Fruit fly (Drosophila melanogaster): ENCODE results near the gene MnM.
A peak's percentile ranks its signal among the peaks of the same experiment; 100 is the strongest.

MnM gene

dm6 chr3L:3149060-3149872 lies 29.1 kb downstream of the MnM start (continued):
- TF ChIP-seq Hr78 (GFP tag; optimal IDR thresholded peaks at IDR 0.05) (no peak), NFAT (GFP tag; IDR thresholded peaks at IDR 0.05) (no peak), Hand (GFP tag; optimal IDR thresholded peaks at IDR 0.05) (no peak), gcm (GFP tag; optimal IDR thresholded peaks at IDR 0.05) (no peak), ash1 (GFP tag; optimal IDR thresholded peaks at IDR 0.05) (no peak), sob (GFP tag; IDR thresholded peaks at IDR 0.05) (peak; percentile 44; the same call in 1 of the 2 replicates), Six4 (GFP tag; optimal IDR thresholded peaks at IDR 0.05) (no peak), CG17328 (GFP tag; IDR thresholded peaks at IDR 0.05) (no peak), hbn (GFP tag; IDR thresholded peaks at IDR 0.05; ENCODE audit: partially characterized antibody) (no peak), CG5245 (GFP tag; optimal IDR thresholded peaks at IDR 0.05) (no peak), ssp (GFP tag; IDR thresholded peaks at IDR 0.05) (no peak), az2 (GFP tag; optimal IDR thresholded peaks at IDR 0.05) (no peak), CG16863 (GFP tag; optimal IDR thresholded peaks at IDR 0.05) (no peak), crol (GFP tag; IDR thresholded peaks at IDR 0.05) (peak; percentile 92), D (optimal IDR thresholded peaks at IDR 0.05) (no peak), D (GFP tag; optimal IDR thresholded peaks at IDR 0.05) (no peak), CG15269 (tag; optimal IDR thresholded peaks at IDR 0.05) (no peak), Ets97D (GFP tag; optimal IDR thresholded peaks at IDR 0.05) (no peak), h (optimal IDR thresholded peaks at IDR 0.05) (no peak), pb (GFP tag; optimal IDR thresholded peaks at IDR 0.05) (no peak), Hmr (GFP tag; optimal IDR thresholded peaks at IDR 0.05) (no peak), CG17385 (GFP tag; optimal IDR thresholded peaks at IDR 0.05) (peak; percentile 82), fd96Cb (tag; optimal IDR thresholded peaks at IDR 0.05) (no peak), CG34376 (GFP tag; optimal IDR thresholded peaks at IDR 0.05) (peak; percentile 96), sqz (GFP tag; optimal IDR thresholded peaks at IDR 0.05) (no peak), CG12299 (tag; optimal IDR thresholded peaks at IDR 0.05) (peak; percentile 12), chm (GFP tag; IDR thresholded peaks at IDR 0.05) (no peak), bsh (GFP tag; optimal IDR thresholded peaks at IDR 0.05) (no peak), repo (GFP tag; optimal IDR thresholded peaks at IDR 0.05) (no peak), Usf (GFP tag; optimal IDR thresholded peaks at IDR 0.05) (no peak), CG11456 (GFP tag; IDR thresholded peaks at IDR 0.05) (no peak), eyg (GFP tag; optimal IDR thresholded peaks at IDR 0.05) (peak; percentile 1), Neu2 (GFP tag; optimal IDR thresholded peaks at IDR 0.05; ENCODE audit: borderline replicate concordance) (no peak), ato (GFP tag; IDR thresholded peaks at IDR 0.05; ENCODE audit: partially characterized antibody) (no peak), C15 (GFP tag; IDR thresholded peaks at IDR 0.05) (no peak), dmrt11E (tag; optimal IDR thresholded peaks at IDR 0.05) (no peak), CG7745 (tag; optimal IDR thresholded peaks at IDR 0.05) (no peak), fu2 (GFP tag; optimal IDR thresholded peaks at IDR 0.05) (no peak), CG4854 (GFP tag; optimal IDR thresholded peaks at IDR 0.05) (no peak), sima (GFP tag; optimal IDR thresholded peaks at IDR 0.05) (no peak), CG16815 (GFP tag; optimal IDR thresholded peaks at IDR 0.05) (no peak), corto (GFP tag; optimal IDR thresholded peaks at IDR 0.05) (no peak), CG2889 (GFP tag; IDR thresholded peaks at IDR 0.05) (no peak), sug (tag; optimal IDR thresholded peaks at IDR 0.05) (peak; percentile 99), chn (GFP tag; optimal IDR thresholded peaks at IDR 0.05) (no peak), CG4730 (GFP tag; IDR thresholded peaks at IDR 0.05) (no peak), Eip74EF (GFP tag; optimal IDR thresholded peaks at IDR 0.05) (no peak), MESR4 (GFP tag; optimal IDR thresholded peaks at IDR 0.05) (no peak), Dbx (GFP tag; IDR thresholded peaks at IDR 0.05) (peak; percentile 33; the same call in 1 of the 3 replicates), tio (GFP tag; optimal IDR thresholded peaks at IDR 0.05) (no peak)
